Fruit fly (Drosophila melanogaster): ENCODE results near the gene CG14671.

CG14671 gene

dm6 chr3R:5591398-5591853 is 26.8 kb upstream of the CG14671 start, which contains the start of the genes noi and Vha26 (continued):
- TF ChIP-seq CG15601 (tag; optimal IDR thresholded peaks at IDR 0.05), result peak; percentile 68
- peak; percentile 44 for TF ChIP-seq CG10543 (GFP tag; optimal IDR thresholded peaks at IDR 0.05)
- TF ChIP-seq Rx (GFP tag; IDR thresholded peaks at IDR 0.05), result no peak
- no peak for TF ChIP-seq CG12942 (GFP tag; optimal IDR thresholded peaks at IDR 0.05)
- TF ChIP-seq dm (GFP tag; optimal IDR thresholded peaks at IDR 0.05), result peak; percentile 16
- TF ChIP-seq wor (GFP tag; IDR thresholded peaks at IDR 0.05), result no peak
- peak; percentile 65 for TF ChIP-seq Sin3A (optimal IDR thresholded peaks at IDR 0.05)
- TF ChIP-seq CG17361 (GFP tag; IDR thresholded peaks at IDR 0.05), result peak; percentile 74; the same call in 2 of the 3 replicates
- TF ChIP-seq H2.0 (GFP tag; IDR thresholded peaks at IDR 0.05), result no peak
- no peak for TF ChIP-seq CG11723 (GFP tag; optimal IDR thresholded peaks at IDR 0.05)
- no peak for TF ChIP-seq CG9817 (tag; optimal IDR thresholded peaks at IDR 0.05)
- no peak for TF ChIP-seq HmgD (GFP tag; optimal IDR thresholded peaks at IDR 0.05)
- no peak for TF ChIP-seq CG31388 (GFP tag; optimal IDR thresholded peaks at IDR 0.05)
- peak; percentile 76 for TF ChIP-seq zen (tag; optimal IDR thresholded peaks at IDR 0.05)
- TF ChIP-seq Bdp1 (GFP tag; optimal IDR thresholded peaks at IDR 0.05), result peak; percentile 35
- no peak for TF ChIP-seq pnt (GFP tag; optimal IDR thresholded peaks at IDR 0.05)
- TF ChIP-seq CG10274 (GFP tag; optimal IDR thresholded peaks at IDR 0.05), result no peak
- no peak for TF ChIP-seq PHDP (tag; optimal IDR thresholded peaks at IDR 0.05)
- no peak for TF ChIP-seq lab (GFP tag; optimal IDR thresholded peaks at IDR 0.05)
- TF ChIP-seq Deaf1 (tag; optimal IDR thresholded peaks at IDR 0.05), result peak; percentile 19
- no peak for TF ChIP-seq rib (GFP tag; IDR thresholded peaks at IDR 0.05)
- peak; percentile 86 for TF ChIP-seq CG9797 (GFP tag; optimal IDR thresholded peaks at IDR 0.05)
- no peak for TF ChIP-seq stc (GFP tag; IDR thresholded peaks at IDR 0.05)
- peak; percentile 87 for TF ChIP-seq HmgZ (tag; optimal IDR thresholded peaks at IDR 0.05)
- TF ChIP-seq CG4360 (GFP tag; IDR thresholded peaks at IDR 0.05), result no peak
- peak in 1 of 2 experiments; percentile 90 for TF ChIP-seq Dfd (GFP tag; optimal IDR thresholded peaks at IDR 0.05)
- TF ChIP-seq CG17612 (GFP tag; IDR thresholded peaks at IDR 0.05), result no peak
- TF ChIP-seq prd (optimal IDR thresholded peaks at IDR 0.05), result no peak
- TF ChIP-seq prd (GFP tag; IDR thresholded peaks at IDR 0.05), result peak; percentile 29; the same call in 1 of the 3 replicates
- TF ChIP-seq CG12104 (GFP tag; optimal IDR thresholded peaks at IDR 0.05), result no peak
- peak; percentile 22 for TF ChIP-seq CG3281 (GFP tag; optimal IDR thresholded peaks at IDR 0.05)
- TF ChIP-seq Hr39 (optimal IDR thresholded peaks at IDR 0.05), result no peak
- TF ChIP-seq tna (GFP tag; IDR thresholded peaks at IDR 0.05; ENCODE audit: partially characterized antibody), result no peak
- TF ChIP-seq CG13424 (tag; optimal IDR thresholded peaks at IDR 0.05), result peak; percentile 63
- TF ChIP-seq tll (GFP tag; optimal IDR thresholded peaks at IDR 0.05), result peak in 1 of 2 experiments; percentile 33
- peak; percentile 65 for TF ChIP-seq Scr (GFP tag; IDR thresholded peaks at IDR 0.05; ENCODE audit: partially characterized antibody)
- TF ChIP-seq Vsx1 (GFP tag; optimal IDR thresholded peaks at IDR 0.05), result no peak
- peak; percentile 56 for TF ChIP-seq cg (GFP tag; optimal IDR thresholded peaks at IDR 0.05)
- peak; percentile 16 to 21 for TF ChIP-seq dpn (GFP tag; optimal IDR thresholded peaks at IDR 0.05)
- 0 out of 2 replicates have a peak, but pooled peaks have one; percentile 25 for TF ChIP-seq CG8765 (GFP tag; IDR thresholded peaks at IDR 0.05)
- TF ChIP-seq dmrt99B (tag; optimal IDR thresholded peaks at IDR 0.05), result no peak
- TF ChIP-seq CG10959 (GFP tag; IDR thresholded peaks at IDR 0.05), result no peak
- no peak for TF ChIP-seq Trl (optimal IDR thresholded peaks at IDR 0.05)
- TF ChIP-seq Trl (GFP tag; optimal IDR thresholded peaks at IDR 0.05), result no peak
- TF ChIP-seq ranshi (GFP tag; IDR thresholded peaks at IDR 0.05), result no peak
- TF ChIP-seq Hand (GFP tag; optimal IDR thresholded peaks at IDR 0.05), result no peak
- no peak for TF ChIP-seq CG12219 (GFP tag; optimal IDR thresholded peaks at IDR 0.05)
- TF ChIP-seq CG3838 (GFP tag; optimal IDR thresholded peaks at IDR 0.05), result no peak
- peak; percentile 31 for TF ChIP-seq mirr (GFP tag; optimal IDR thresholded peaks at IDR 0.05)
- peak; percentile 59; the same call in 1 of the 3 replicates for TF ChIP-seq hb (GFP tag; IDR thresholded peaks at IDR 0.05; ENCODE audit: partially characterized antibody)
- peak; percentile 53 for TF ChIP-seq CG4617 (GFP tag; optimal IDR thresholded peaks at IDR 0.05; ENCODE audit: borderline replicate concordance)
- TF ChIP-seq CG7839 (tag; optimal IDR thresholded peaks at IDR 0.05), result no peak
